Worm (Caenorhabditis elegans): ENCODE measurements around the gene gfi-1.

DNA sequence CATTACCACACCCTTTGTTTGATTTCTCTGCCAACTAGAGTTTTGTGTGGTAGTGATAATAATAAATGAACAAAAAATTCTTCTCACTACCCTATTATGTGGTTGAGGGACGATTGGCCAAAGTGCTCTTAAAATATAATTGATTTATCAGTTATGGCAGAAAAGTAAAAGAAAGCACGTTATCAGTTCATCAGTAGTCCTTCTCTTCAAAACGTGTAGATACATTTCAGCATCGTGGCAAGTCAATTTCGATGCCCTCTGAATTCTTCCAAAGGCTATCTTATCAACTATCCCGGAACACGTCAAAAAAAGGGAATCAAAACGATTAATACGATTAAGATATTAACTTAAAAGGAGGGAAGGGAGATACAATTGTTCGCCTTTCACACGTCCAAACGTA is 13.3 kb upstream of the gfi-1 start:
- TF ChIP-seq ceh-8 (GFP tag; optimal IDR thresholded peaks at IDR 0.05): no peak
- TF ChIP-seq nhr-28 (tag; optimal IDR thresholded peaks at IDR 0.05): no peak

All from whole organism, L1 larva.